Worm (Caenorhabditis elegans): ENCODE results near the gene snrp-200.

- TF ChIP-seq nhr-11 (tag; optimal IDR thresholded peaks at IDR 0.05) (no peak), aha-1 (tag; optimal IDR thresholded peaks at IDR 0.05) (no peak), rnt-1 (tag; optimal IDR thresholded peaks at IDR 0.05) (no peak), nhr-28 (tag; optimal IDR thresholded peaks at IDR 0.05) (no peak), unc-62 (GFP tag; optimal IDR thresholded peaks at IDR 0.05) (no peak), nhr-47 (tag; optimal IDR thresholded peaks at IDR 0.05) (no peak), nhr-237 (tag; optimal IDR thresholded peaks at IDR 0.05) (no peak), snpc-4 (tag; optimal IDR thresholded peaks at IDR 0.05) (no peak), elt-3 (tag; optimal IDR thresholded peaks at IDR 0.05) (no peak), pag-3 (tag; optimal IDR thresholded peaks at IDR 0.05; ENCODE audit: borderline replicate concordance, insufficient read depth) (no peak), egl-27 (tag; optimal IDR thresholded peaks at IDR 0.05) (no peak), aly-2 (tag; optimal IDR thresholded peaks at IDR 0.05) (no peak), tlp-1 (tag; optimal IDR thresholded peaks at IDR 0.05) (no peak), mdl-1 (tag; optimal IDR thresholded peaks at IDR 0.05) (no peak)
These were observed 25.2 kb downstream of the snrp-200 start for ce11 chrII:12711490-12711889.
